Worm (Caenorhabditis elegans) whole organism, mixed stage, embryonic: Measurements from ENCODE around the gene brd-1.

Experiments
- M03D4.4 ChIP-seq: sonication (generic microtip); optimal IDR thresholded peaks from 2 replicates; lab custom pipeline; 2017; ENCODE audit warnings: mild to moderate bottlenecking, missing genetic modification characterization, missing compliant biosample characterization
- blmp-1 ChIP-seq: fragments of 150-350 bp; optimal IDR thresholded peaks from 2 replicates; lab custom pipeline; 2014; ENCODE audit warnings: missing biosample characterization, missing genetic modification characterization
- ceh-39 ChIP-seq: fragments of 150-350 bp; optimal IDR thresholded peaks from 2 replicates; lab custom pipeline; 2014; ENCODE audit warnings: missing biosample characterization, missing genetic modification characterization
- ceh-43 ChIP-seq: fragments of 200-800 bp; sonication (Bioruptor generic); optimal IDR thresholded peaks from 2 replicates; lab custom pipeline; 2018; ENCODE audit warnings: mild to moderate bottlenecking, missing genetic modification characterization, moderate library complexity, missing compliant biosample characterization
- ceh-83 ChIP-seq: fragments of 200-800 bp; sonication (Bioruptor generic); optimal IDR thresholded peaks from 2 replicates; lab custom pipeline; 2018; ENCODE audit warnings: mild to moderate bottlenecking, missing genetic modification characterization, missing compliant biosample characterization
- ces-1 ChIP-seq: fragments of 150-350 bp; optimal IDR thresholded peaks from 2 replicates; lab custom pipeline; 2014; ENCODE audit warnings: missing biosample characterization, missing genetic modification reagents, missing genetic modification characterization
- cnd-1 ChIP-seq: fragments of 200-800 bp; sonication (Bioruptor generic); optimal IDR thresholded peaks from 2 replicates; lab custom pipeline; 2018; ENCODE audit warnings: mild to moderate bottlenecking, missing genetic modification characterization, missing compliant biosample characterization
- drap-1 ChIP-seq: fragments of 200-800 bp; sonication (Bioruptor generic); optimal IDR thresholded peaks from 3 replicates; lab custom pipeline; 2018; ENCODE audit warnings: mild to moderate bottlenecking, missing genetic modification characterization, missing compliant biosample characterization
- elt-1 ChIP-seq: sonication (generic microtip); optimal IDR thresholded peaks from 2 replicates; lab custom pipeline; 2017; ENCODE audit warnings: missing genetic modification characterization, mild to moderate bottlenecking, missing compliant biosample characterization, antibody characterized with exemption, moderate library complexity, borderline replicate concordance; ENCODE audit not compliant: insufficient read depth
- elt-3 ChIP-seq: fragments of 150-350 bp; optimal IDR thresholded peaks from 2 replicates; lab custom pipeline; 2014; ENCODE audit warnings: missing biosample characterization, missing genetic modification characterization
- flh-1 ChIP-seq: fragments of 200-800 bp; sonication (Bioruptor generic); optimal IDR thresholded peaks from 2 replicates; lab custom pipeline; 2018; ENCODE audit warnings: mild to moderate bottlenecking, missing genetic modification characterization, moderate library complexity, missing compliant biosample characterization
- hlh-1 ChIP-seq: fragments of 150-350 bp; optimal IDR thresholded peaks from 2 replicates; lab custom pipeline; 2014; ENCODE audit warnings: missing biosample characterization, missing genetic modification reagents, missing genetic modification characterization
- lin-32 ChIP-seq: fragments of 200-800 bp; sonication (Bioruptor generic); optimal IDR thresholded peaks from 2 replicates; lab custom pipeline; 2018; ENCODE audit warnings: mild to moderate bottlenecking, missing genetic modification characterization, missing compliant biosample characterization
- lsy-2 ChIP-seq: fragments of 150-350 bp; optimal IDR thresholded peaks from 2 replicates; lab custom pipeline; 2014; ENCODE audit warnings: missing biosample characterization, missing genetic modification characterization
- mep-1 ChIP-seq: fragments of 150-350 bp; optimal IDR thresholded peaks from 2 replicates; lab custom pipeline; 2017; ENCODE audit warnings: missing biosample characterization, missing genetic modification reagents, missing genetic modification characterization, inconsistent platforms
- mls-2 ChIP-seq: sonication (generic microtip); optimal IDR thresholded peaks from 2 replicates; lab custom pipeline; 2016; ENCODE audit warnings: mild to moderate bottlenecking, missing genetic modification characterization, moderate library complexity, missing compliant biosample characterization
- nhr-12 ChIP-seq: fragments of 150-350 bp; optimal IDR thresholded peaks from 2 replicates; lab custom pipeline; 2014; ENCODE audit warnings: missing biosample characterization, missing genetic modification characterization
- nhr-2 ChIP-seq: fragments of 150-350 bp; optimal IDR thresholded peaks from 2 replicates; lab custom pipeline; 2014; ENCODE audit warnings: missing biosample characterization, missing genetic modification characterization
- nhr-28 ChIP-seq: fragments of 150-350 bp; optimal IDR thresholded peaks from 2 replicates; lab custom pipeline; 2014; ENCODE audit warnings: missing biosample characterization, missing genetic modification characterization
- pha-4 ChIP-seq: fragments of 150-350 bp; optimal IDR thresholded peaks from 2 replicates; lab custom pipeline; 2018; ENCODE audit warnings: missing biosample characterization, missing genetic modification reagents, missing genetic modification characterization
- sem-2 ChIP-seq: fragments of 200-800 bp; sonication (Bioruptor generic); optimal IDR thresholded peaks from 2 replicates; lab custom pipeline; 2018; ENCODE audit warnings: mild to moderate bottlenecking, missing genetic modification characterization, missing compliant biosample characterization
- snpc-4 ChIP-seq: fragments of 150-350 bp; optimal IDR thresholded peaks from 2 replicates; lab custom pipeline; 2014; ENCODE audit warnings: missing biosample characterization, missing genetic modification characterization
- sptf-1 ChIP-seq: sonication (generic microtip); optimal IDR thresholded peaks from 2 replicates; lab custom pipeline; 2017; ENCODE audit warnings: mild to moderate bottlenecking, missing genetic modification characterization, moderate library complexity, missing compliant biosample characterization
- tbx-8 ChIP-seq: fragments of 200-800 bp; sonication (Bioruptor generic); optimal IDR thresholded peaks from 2 replicates; lab custom pipeline; 2018; ENCODE audit warnings: mild to moderate bottlenecking, missing genetic modification characterization, moderate library complexity, missing compliant biosample characterization
- unc-120 ChIP-seq: sonication (generic microtip); optimal IDR thresholded peaks from 2 replicates; lab custom pipeline; 2017; ENCODE audit warnings: missing genetic modification characterization, missing compliant biosample characterization; ENCODE audit not compliant: poor library complexity, severe bottlenecking
- unc-39 ChIP-seq: fragments of 150-350 bp; optimal IDR thresholded peaks from 2 replicates; lab custom pipeline; 2014; ENCODE audit warnings: missing biosample characterization, missing genetic modification characterization
- zip-8 ChIP-seq: fragments of 150-350 bp; optimal IDR thresholded peaks from 2 replicates; lab custom pipeline; 2014; ENCODE audit warnings: missing biosample characterization, missing genetic modification characterization
- ztf-11 ChIP-seq: fragments of 150-350 bp; optimal IDR thresholded peaks from 2 replicates; lab custom pipeline; 2014; ENCODE audit warnings: missing biosample characterization, missing genetic modification characterization

brd-1 gene

ce11 chrIII:6880797-6881196 is 8.5 kb downstream of the brd-1 start, which contains the start of gene K04C2.7:
Gene K04C2.7, plus strand, starts transcription at chrIII:6881097.
- TF ChIP-seq mls-2 = no peak
- no peak for TF ChIP-seq unc-120 (tag; lab: Kevin White, UChicago)
- TF ChIP-seq snpc-4 (tag; lab: Kevin White, UChicago) = no peak
- TF ChIP-seq hlh-1 (tag; lab: Kevin White, UChicago) = no peak
- no peak for TF ChIP-seq elt-1 (tag; lab: Kevin White, UChicago)
- TF ChIP-seq sptf-1 (tag; lab: Kevin White, UChicago) = no peak
- no peak for TF ChIP-seq flh-1 (GFP tag; lab: Kevin White, UChicago)
- TF ChIP-seq tbx-8 (GFP tag; lab: Kevin White, UChicago) = no peak
- no peak for TF ChIP-seq ceh-43 (GFP tag; lab: Kevin White, UChicago)
- no peak for TF ChIP-seq zip-8 (tag; lab: Kevin White, UChicago)
- TF ChIP-seq ces-1 (GFP tag; lab: Kevin White, UChicago) = no peak
- no peak for TF ChIP-seq mep-1
- TF ChIP-seq, all 35 proteins: peak for 0

ce11 chrIII:6873724-6874123 is 15.6 kb downstream of the brd-1 start:
- TF ChIP-seq blmp-1 (tag; lab: Kevin White, UChicago) = no peak
- no peak for TF ChIP-seq nhr-2 (tag; lab: Kevin White, UChicago)
- no peak for TF ChIP-seq M03D4.4 (tag; lab: Kevin White, UChicago)
- TF ChIP-seq, all 35 proteins: peak for 0

ce11 chrIII:6872534-6873150 is 16.7 kb downstream of the brd-1 start, which contains the start of gene K04C2.3:
Gene K04C2.3, plus strand, starts transcription at chrIII:6873089.
- TF ChIP-seq nhr-28 (tag; lab: Kevin White, UChicago) (no peak), drap-1 (no peak), pha-4 (tag; lab: Kevin White, UChicago) (no peak), sem-2 (GFP tag; lab: Kevin White, UChicago) (no peak), unc-120 (tag; lab: Kevin White, UChicago) (no peak), ceh-43 (GFP tag; lab: Kevin White, UChicago) (no peak), ceh-39 (tag; lab: Kevin White, UChicago) (no peak), nhr-12 (tag; lab: Kevin White, UChicago) (no peak), nhr-2 (tag; lab: Kevin White, UChicago) (no peak), elt-3 (tag; lab: Kevin White, UChicago) (no peak), unc-39 (tag; lab: Kevin White, UChicago) (no peak), M03D4.4 (tag; lab: Kevin White, UChicago) (no peak), elt-1 (tag; lab: Kevin White, UChicago) (no peak), lsy-2 (tag; lab: Kevin White, UChicago) (no peak), ceh-83 (no peak), tbx-8 (GFP tag; lab: Kevin White, UChicago) (no peak), hlh-1 (tag; lab: Kevin White, UChicago) (no peak), mls-2 (no peak)

ce11 chrIII:6871668-6872067 is 17.6 kb downstream of the brd-1 start:
- peak; percentile 52 for TF ChIP-seq hlh-1 (tag; lab: Kevin White, UChicago)
- TF ChIP-seq blmp-1 (tag; lab: Kevin White, UChicago) = no peak
- TF ChIP-seq nhr-2 (tag; lab: Kevin White, UChicago) = peak; percentile 46

ce11 chrIII:6871067-6871466 is 18.2 kb downstream of the brd-1 start:
- TF ChIP-seq nhr-12 (tag; lab: Kevin White, UChicago) (no peak), sptf-1 (tag; lab: Kevin White, UChicago) (no peak), drap-1 (no peak), ceh-43 (GFP tag; lab: Kevin White, UChicago) (no peak)

ce11 chrIII:6869996-6870395 is 19.3 kb downstream of the brd-1 start, which contains the start of gene K04C2.8:
Gene K04C2.8, plus strand, starts transcription at chrIII:6870296.
- TF ChIP-seq lsy-2 (tag; lab: Kevin White, UChicago) = no peak
- no peak for TF ChIP-seq hlh-1 (tag; lab: Kevin White, UChicago)
- TF ChIP-seq mls-2 = no peak
- TF ChIP-seq ceh-39 (tag; lab: Kevin White, UChicago) = no peak
- TF ChIP-seq lin-32 (GFP tag; lab: Kevin White, UChicago) = no peak
- TF ChIP-seq ceh-43 (GFP tag; lab: Kevin White, UChicago) = no peak
- no peak for TF ChIP-seq elt-1 (tag; lab: Kevin White, UChicago)
- no peak for TF ChIP-seq sptf-1 (tag; lab: Kevin White, UChicago)
- no peak for TF ChIP-seq ztf-11
- no peak for TF ChIP-seq ces-1 (GFP tag; lab: Kevin White, UChicago)
- TF ChIP-seq cnd-1 (tag; lab: Kevin White, UChicago) = no peak
